Worm (Caenorhabditis elegans) whole organism, late embryonic: ENCODE data around the gene C31H2.14.

Experiments
- C08G9.2 ChIP-seq: sonication (generic microtip); optimal IDR thresholded peaks from 2 replicates; lab custom pipeline; 2016; ENCODE audit warnings: mild to moderate bottlenecking, missing genetic modification characterization, moderate library complexity, missing compliant biosample characterization
- C38D4.7 ChIP-seq: fragments of 200-800 bp; sonication (Bioruptor generic); optimal IDR thresholded peaks from 2 replicates; lab custom pipeline; 2018; ENCODE audit warnings: mild to moderate bottlenecking, missing genetic modification characterization, moderate library complexity, missing compliant biosample characterization
- K02D7.2 ChIP-seq: sonication (generic microtip); optimal IDR thresholded peaks from 2 replicates; lab custom pipeline; 2017; ENCODE audit warnings: mild to moderate bottlenecking, missing genetic modification characterization, missing compliant biosample characterization
- T23F11.4 ChIP-seq: fragments of 200-800 bp; sonication (Bioruptor generic); optimal IDR thresholded peaks from 2 replicates; lab custom pipeline; 2018; ENCODE audit warnings: mild to moderate bottlenecking, missing genetic modification characterization, missing compliant biosample characterization
- Y22D7AL.16 ChIP-seq: sonication (generic microtip); optimal IDR thresholded peaks from 2 replicates; lab custom pipeline; 2016; ENCODE audit warnings: missing genetic modification characterization, missing compliant biosample characterization
- ahr-1 ChIP-seq: sonication (generic microtip); optimal IDR thresholded peaks from 2 replicates; lab custom pipeline; 2016; ENCODE audit warnings: missing genetic modification characterization, missing compliant biosample characterization
- ama-1 ChIP-seq: fragments of 150-350 bp; optimal IDR thresholded peaks from 2 replicates; lab custom pipeline; 2014
- ceh-18 ChIP-seq: sonication (generic microtip); optimal IDR thresholded peaks from 2 replicates; lab custom pipeline; 2016; ENCODE audit warnings: missing genetic modification characterization, missing compliant biosample characterization
- ceh-19 ChIP-seq: fragments of 200-800 bp; sonication (Bioruptor generic); optimal IDR thresholded peaks from 2 replicates; lab custom pipeline; 2018; ENCODE audit warnings: mild to moderate bottlenecking, missing genetic modification characterization, missing compliant biosample characterization
- ceh-22 ChIP-seq: sonication (generic microtip); optimal IDR thresholded peaks from 2 replicates; lab custom pipeline; 2017; ENCODE audit warnings: missing biosample characterization, missing genetic modification characterization
- ceh-30 ChIP-seq: fragments of 150-350 bp; optimal IDR thresholded peaks from 2 replicates; lab custom pipeline; 2014; ENCODE audit warnings: missing biosample characterization, missing genetic modification characterization
- ceh-48 ChIP-seq: sonication (generic microtip); optimal IDR thresholded peaks from 2 replicates; lab custom pipeline; 2016; ENCODE audit warnings: missing genetic modification characterization, inconsistent platforms, missing compliant biosample characterization
- che-1 ChIP-seq: sonication (generic microtip); optimal IDR thresholded peaks from 2 replicates; lab custom pipeline; 2016; ENCODE audit warnings: mild to moderate bottlenecking, missing genetic modification characterization, missing compliant biosample characterization
- dve-1 ChIP-seq: sonication (generic microtip); optimal IDR thresholded peaks from 2 replicates; lab custom pipeline; 2017; ENCODE audit warnings: antibody characterized with exemption, mild to moderate bottlenecking, missing genetic modification characterization, missing compliant biosample characterization
- elt-2 ChIP-seq: sonication (generic microtip); optimal IDR thresholded peaks from 2 replicates; lab custom pipeline; 2016; ENCODE audit warnings: missing genetic modification reagents, missing genetic modification characterization, missing compliant biosample characterization
- elt-4 ChIP-seq: sonication (generic microtip); optimal IDR thresholded peaks from 2 replicates; lab custom pipeline; 2016; ENCODE audit warnings: missing genetic modification characterization, missing compliant biosample characterization
- fax-1 ChIP-seq: sonication (generic microtip); optimal IDR thresholded peaks from 2 replicates; lab custom pipeline; 2016; ENCODE audit warnings: missing genotype, missing genetic modification characterization, missing compliant biosample characterization
- fkh-6 ChIP-seq: sonication (generic microtip); optimal IDR thresholded peaks from 2 replicates; lab custom pipeline; 2016; ENCODE audit warnings: missing genetic modification characterization, missing compliant biosample characterization
- hlh-13 ChIP-seq: fragments of 200-800 bp; sonication (Bioruptor generic); optimal IDR thresholded peaks from 2 replicates; lab custom pipeline; 2018; ENCODE audit warnings: mild to moderate bottlenecking, missing genetic modification characterization, missing compliant biosample characterization
- hlh-30 ChIP-seq: sonication (generic microtip); optimal IDR thresholded peaks from 2 replicates; lab custom pipeline; 2017; ENCODE audit warnings: antibody characterized with exemption, missing genetic modification characterization, missing compliant biosample characterization; ENCODE audit not compliant: insufficient read depth
- npax-4 ChIP-seq: sonication (generic microtip); optimal IDR thresholded peaks from 2 replicates; lab custom pipeline; 2016; ENCODE audit warnings: missing genetic modification characterization, missing compliant biosample characterization
- odd-2 ChIP-seq: sonication (generic microtip); optimal IDR thresholded peaks from 2 replicates; lab custom pipeline; 2017; ENCODE audit warnings: antibody characterized with exemption, mild to moderate bottlenecking, missing genetic modification characterization, missing compliant biosample characterization
- pat-9 ChIP-seq: fragments of 200-800 bp; sonication (Bioruptor generic); optimal IDR thresholded peaks from 2 replicates; lab custom pipeline; 2018; ENCODE audit warnings: mild to moderate bottlenecking, missing genetic modification characterization, moderate library complexity, missing compliant biosample characterization
- pax-1 ChIP-seq: fragments of 150-350 bp; optimal IDR thresholded peaks from 2 replicates; lab custom pipeline; 2014; ENCODE audit warnings: missing biosample characterization, missing genetic modification characterization
- pha-2 ChIP-seq: sonication (generic microtip); optimal IDR thresholded peaks from 2 replicates; lab custom pipeline; 2017; ENCODE audit warnings: mild to moderate bottlenecking, missing genetic modification characterization, missing compliant biosample characterization
- pqm-1 ChIP-seq: sonication (generic microtip); optimal IDR thresholded peaks from 2 replicates; lab custom pipeline; 2016; ENCODE audit warnings: missing genetic modification characterization, missing compliant biosample characterization
- pros-1 ChIP-seq: fragments of 150-350 bp; optimal IDR thresholded peaks from 2 replicates; lab custom pipeline; 2014; ENCODE audit warnings: missing biosample characterization, missing genetic modification reagents, missing genetic modification characterization
- sdc-2 ChIP-seq: sonication (generic microtip); optimal IDR thresholded peaks from 2 replicates; lab custom pipeline; 2016; ENCODE audit warnings: missing genotype, missing genetic modification characterization, missing compliant biosample characterization
- sox-4 ChIP-seq: sonication (generic microtip); optimal IDR thresholded peaks from 2 replicates; lab custom pipeline; 2017; ENCODE audit warnings: mild to moderate bottlenecking, missing genetic modification characterization, inconsistent platforms, missing compliant biosample characterization
- syd-9 ChIP-seq: sonication (generic microtip); optimal IDR thresholded peaks from 2 replicates; lab custom pipeline; 2016; ENCODE audit warnings: mild to moderate bottlenecking, missing genetic modification characterization, moderate library complexity, missing compliant biosample characterization
- tbx-2 ChIP-seq: sonication (generic microtip); optimal IDR thresholded peaks from 2 replicates; lab custom pipeline; 2016; ENCODE audit warnings: missing genetic modification characterization, missing compliant biosample characterization
- tbx-7 ChIP-seq: sonication (generic microtip); optimal IDR thresholded peaks from 2 replicates; lab custom pipeline; 2016; ENCODE audit warnings: missing genotype, missing genetic modification characterization, missing compliant biosample characterization
- unc-3 ChIP-seq, 2 experiments: fragments of 200-800 bp in 1 of 2; sonication (Bioruptor generic) in 1 of 2; sonication (generic microtip) in 1 of 2; conservative IDR thresholded peaks in 1 of 2; optimal IDR thresholded peaks in 1 of 2; 2 replicates each; pipeline versions ENCODE4 v1.3.6 to Lab custom; 2016 to 2022; ENCODE audit warnings: missing compliant biosample characterization in 2 of 2, missing genetic modification characterization in 2 of 2, missing genetic modification reagents in 1 of 2
- unc-42 ChIP-seq: sonication (generic microtip); optimal IDR thresholded peaks from 2 replicates; lab custom pipeline; 2016; ENCODE audit warnings: missing genotype, missing genetic modification characterization, missing compliant biosample characterization
- unc-55 ChIP-seq: sonication (generic microtip); optimal IDR thresholded peaks from 2 replicates; lab custom pipeline; 2017; ENCODE audit warnings: missing biosample characterization, missing genetic modification reagents, missing genetic modification characterization
- unc-86 ChIP-seq: sonication (generic microtip); optimal IDR thresholded peaks from 2 replicates; lab custom pipeline; 2016; ENCODE audit warnings: missing genetic modification characterization, missing compliant biosample characterization
- zip-5 ChIP-seq: sonication (generic microtip); optimal IDR thresholded peaks from 2 replicates; lab custom pipeline; 2016; ENCODE audit warnings: missing genetic modification characterization, missing compliant biosample characterization

C31H2.14 gene

DNA sequence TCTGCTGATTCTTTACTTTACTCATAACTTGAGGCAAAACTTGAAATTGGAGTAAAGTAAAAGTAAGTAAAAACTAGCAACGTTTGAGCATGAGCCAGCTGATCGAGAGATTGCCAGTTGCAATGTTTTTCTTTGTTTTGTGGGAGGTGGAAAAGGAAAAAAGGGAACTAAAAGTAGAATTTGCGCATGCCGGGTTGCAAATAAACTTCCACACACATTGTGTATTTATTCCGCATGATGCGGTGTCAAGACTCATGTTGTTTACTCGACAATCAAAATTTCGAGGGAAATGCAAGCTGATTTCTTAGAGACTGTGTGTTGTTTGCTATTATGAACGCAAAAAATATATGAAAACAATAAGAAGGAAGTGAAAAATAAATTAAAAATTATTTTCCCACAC, 5.6 kb upstream of the C31H2.14 start:
- TF ChIP-seq pax-1 (tag; lab: Kevin White, UChicago) (no peak), ahr-1 (tag; lab: Kevin White, UChicago) (no peak), ceh-22 (tag; lab: Kevin White, UChicago) (no peak), tbx-7 (no peak), T23F11.4 (no peak), ceh-30 (tag; lab: Kevin White, UChicago) (no peak)
- TF ChIP-seq, all 69 proteins: peak for 0

DNA sequence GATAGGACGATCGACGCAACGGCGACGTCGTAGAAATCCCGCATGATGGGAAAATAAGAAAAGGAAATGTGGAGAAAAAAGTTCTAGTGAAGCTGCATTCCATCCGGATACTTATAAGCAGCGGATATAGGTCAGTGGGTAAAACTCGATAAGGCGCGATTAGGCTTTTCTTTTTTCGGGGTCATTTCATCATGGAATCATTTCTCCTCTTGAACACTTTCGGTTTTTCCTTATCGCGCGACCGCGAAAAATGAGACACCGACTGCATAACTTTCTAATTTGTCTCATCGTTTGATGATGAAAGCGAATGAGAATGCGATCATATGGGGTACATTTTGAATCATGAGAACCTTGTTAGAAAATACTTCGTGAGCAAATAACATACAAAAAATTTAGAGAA, 2.4 kb downstream of the C31H2.14 start, which contains the start of gene dpy-8:
Gene dpy-8, minus strand, starts transcription at position 88 of the 400 bp plus-strand sequence.
- no peak for TF ChIP-seq tbx-2 (tag; lab: Kevin White, UChicago)
- TF ChIP-seq pha-2 (tag; lab: Kevin White, UChicago), result no peak
- no peak for TF ChIP-seq unc-42 (tag; lab: Kevin White, UChicago)
- no peak for TF ChIP-seq che-1 (tag; lab: Kevin White, UChicago)
- no peak for TF ChIP-seq fkh-6
- TF ChIP-seq pqm-1 (tag; lab: Kevin White, UChicago), result no peak
- TF ChIP-seq tbx-7, result no peak
- no peak for TF ChIP-seq unc-86 (tag; lab: Kevin White, UChicago)
- no peak for TF ChIP-seq syd-9
- no peak for TF ChIP-seq fax-1 (tag; lab: Kevin White, UChicago)
- no peak for TF ChIP-seq ceh-22 (tag; lab: Kevin White, UChicago)
- no peak for TF ChIP-seq hlh-13 (GFP tag; lab: Kevin White, UChicago)

DNA sequence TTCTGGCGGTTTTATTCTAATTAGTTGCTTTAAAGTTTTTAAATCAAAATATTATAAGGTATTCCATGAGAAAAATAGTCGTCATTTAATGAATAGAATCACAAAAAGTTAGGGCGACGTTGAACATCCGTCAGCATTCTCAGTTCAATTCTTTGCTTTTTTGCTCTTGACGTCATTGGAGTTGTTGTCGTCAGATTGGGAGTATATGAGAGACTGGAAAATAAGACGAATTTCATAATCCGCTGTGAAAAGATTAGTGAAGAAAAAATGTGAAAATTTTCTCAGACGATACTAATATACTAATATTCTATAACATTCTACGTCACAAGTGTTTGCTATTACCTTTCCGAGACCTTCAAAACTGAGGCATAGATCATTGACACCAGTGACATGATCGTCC, 3.4 kb downstream of the C31H2.14 start:
- TF ChIP-seq pros-1 (tag; lab: Kevin White, UChicago) (no peak), syd-9 (no peak), unc-42 (tag; lab: Kevin White, UChicago) (no peak), sox-4 (tag; lab: Kevin White, UChicago) (no peak), zip-5 (tag; lab: Kevin White, UChicago) (no peak), sdc-2 (tag; lab: Kevin White, UChicago) (no peak), tbx-2 (tag; lab: Kevin White, UChicago) (no peak), unc-55 (GFP tag; lab: Kevin White, UChicago) (no peak), dve-1 (tag; lab: Kevin White, UChicago) (no peak), ama-1 (no peak), ceh-48 (tag; lab: Kevin White, UChicago) (no peak), hlh-13 (GFP tag; lab: Kevin White, UChicago) (no peak), K02D7.2 (tag; lab: Kevin White, UChicago) (no peak), C08G9.2 (tag; lab: Kevin White, UChicago) (no peak), npax-4 (no peak)

DNA sequence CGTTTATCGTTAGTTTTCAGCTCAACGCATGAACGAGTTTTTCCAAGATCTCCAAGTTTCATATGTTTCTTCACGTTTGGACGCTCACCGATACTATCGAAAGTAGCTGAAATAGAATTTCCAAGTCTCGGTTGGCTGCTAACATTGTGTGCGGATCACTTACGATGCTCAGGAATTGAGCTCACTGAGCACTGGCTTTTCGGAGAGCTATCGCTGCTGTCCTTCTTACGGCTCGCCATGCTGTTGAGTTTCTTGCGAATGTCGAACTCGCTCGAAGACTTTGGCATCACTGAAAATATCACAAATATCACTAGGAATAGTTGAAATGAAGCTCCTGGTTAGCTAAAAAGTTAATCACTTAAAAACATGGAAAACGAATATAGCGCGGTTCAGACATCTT, 3.8 kb downstream of the C31H2.14 start:
- no peak for TF ChIP-seq tbx-2 (tag; lab: Kevin White, UChicago)
- TF ChIP-seq pat-9 (tag; lab: Kevin White, UChicago), result no peak
- no peak for TF ChIP-seq ceh-30 (tag; lab: Kevin White, UChicago)
- TF ChIP-seq ama-1, result no peak
- no peak for TF ChIP-seq Y22D7AL.16 (tag; lab: Kevin White, UChicago)
- no peak for TF ChIP-seq unc-86 (tag; lab: Kevin White, UChicago)
- TF ChIP-seq ceh-19, result no peak
- TF ChIP-seq elt-4 (tag; lab: Kevin White, UChicago), result no peak
- TF ChIP-seq hlh-30, result no peak
- no peak for TF ChIP-seq syd-9
- TF ChIP-seq ceh-18 (tag; lab: Kevin White, UChicago), result no peak
- TF ChIP-seq odd-2 (tag; lab: Kevin White, UChicago), result no peak
- no peak for TF ChIP-seq elt-2
- TF ChIP-seq unc-3 (GFP tag; conservative IDR thresholded peaks at IDR 0.05; lab: Robert Waterston, UW), result no peak
- no peak for TF ChIP-seq unc-3 (tag; optimal IDR thresholded peaks at IDR 0.05; lab: Kevin White, UChicago)
- no peak for TF ChIP-seq ahr-1 (tag; lab: Kevin White, UChicago)
- TF ChIP-seq C38D4.7, result no peak
- no peak for TF ChIP-seq dve-1 (tag; lab: Kevin White, UChicago)
